Worm (Caenorhabditis elegans): ENCODE measurements around the gene T25B2.4.

Gene T25B2.4

DNA sequence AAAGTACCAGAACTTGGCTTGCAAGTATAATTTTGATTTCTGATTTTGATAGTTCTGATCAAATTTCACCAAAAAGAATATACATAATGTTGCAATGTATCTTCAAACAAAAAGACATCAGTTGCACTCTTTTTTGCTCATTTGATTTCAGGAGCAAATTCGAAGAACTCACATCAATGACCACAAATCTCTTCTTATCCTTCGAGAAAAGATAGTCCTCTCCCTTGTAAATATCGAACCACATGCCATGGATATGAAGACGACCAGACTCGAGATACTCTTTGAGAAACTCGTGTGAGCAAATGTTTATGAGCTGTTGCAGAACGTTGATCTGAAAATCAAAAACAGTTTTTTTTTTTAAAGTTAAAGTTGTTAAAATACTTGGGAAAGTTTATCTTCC lies 24.8 kb downstream of the T25B2.4 start (continued):
- TF ChIP-seq grh-1 (GFP tag; IDR thresholded peaks at IDR 0.05), result no peak
- TF ChIP-seq nhr-77 (tag; optimal IDR thresholded peaks at IDR 0.05), result no peak
- peak; percentile 28 for TF ChIP-seq lin-14 (GFP tag; optimal IDR thresholded peaks at IDR 0.05)

DNA sequence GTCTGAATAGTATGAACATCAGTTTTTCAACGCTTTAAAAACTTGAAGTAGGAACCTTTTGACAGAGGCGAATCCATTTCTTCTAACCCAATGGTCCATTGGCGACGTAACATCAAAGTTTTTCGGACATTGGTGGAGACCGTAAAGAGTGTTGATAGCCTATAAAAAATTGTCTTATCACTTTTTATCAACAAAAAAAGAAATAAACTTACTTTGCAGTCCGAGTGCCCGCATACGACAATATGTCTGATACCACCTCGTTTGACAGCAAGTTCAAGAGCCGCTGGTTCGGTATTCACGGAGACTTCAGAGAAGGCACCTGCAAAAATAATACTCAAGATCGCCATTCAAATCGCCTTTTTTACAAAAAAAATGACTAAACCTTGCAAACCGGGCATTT lies 25.3 kb downstream of the T25B2.4 start:
- TF ChIP-seq unc-62 (GFP tag; optimal IDR thresholded peaks at IDR 0.05), result no peak
- TF ChIP-seq nhr-47 (tag; optimal IDR thresholded peaks at IDR 0.05), result no peak
- no peak for TF ChIP-seq nhr-76 (tag; optimal IDR thresholded peaks at IDR 0.05)
- TF ChIP-seq lin-35 (GFP tag; optimal IDR thresholded peaks at IDR 0.05), result no peak
- no peak for TF ChIP-seq sup-37 (GFP tag; optimal IDR thresholded peaks at IDR 0.05)
- TF ChIP-seq nhr-237 (tag; optimal IDR thresholded peaks at IDR 0.05), result no peak
- TF ChIP-seq lir-3 (tag; optimal IDR thresholded peaks at IDR 0.05; ENCODE audit: poor library complexity), result no peak
- no peak for TF ChIP-seq unc-30 (tag; optimal IDR thresholded peaks at IDR 0.05)
- TF ChIP-seq lin-13 (GFP tag; optimal IDR thresholded peaks at IDR 0.05), result no peak
- no peak for TF ChIP-seq mab-9 (GFP tag; IDR thresholded peaks at IDR 0.05)
- no peak for TF ChIP-seq skn-1 (tag; optimal IDR thresholded peaks at IDR 0.05)
- no peak for TF ChIP-seq nhr-28 (tag; optimal IDR thresholded peaks at IDR 0.05)
- TF ChIP-seq aha-1 (tag; optimal IDR thresholded peaks at IDR 0.05), result no peak
- no peak for TF ChIP-seq ceh-90 (tag; optimal IDR thresholded peaks at IDR 0.05)

DNA sequence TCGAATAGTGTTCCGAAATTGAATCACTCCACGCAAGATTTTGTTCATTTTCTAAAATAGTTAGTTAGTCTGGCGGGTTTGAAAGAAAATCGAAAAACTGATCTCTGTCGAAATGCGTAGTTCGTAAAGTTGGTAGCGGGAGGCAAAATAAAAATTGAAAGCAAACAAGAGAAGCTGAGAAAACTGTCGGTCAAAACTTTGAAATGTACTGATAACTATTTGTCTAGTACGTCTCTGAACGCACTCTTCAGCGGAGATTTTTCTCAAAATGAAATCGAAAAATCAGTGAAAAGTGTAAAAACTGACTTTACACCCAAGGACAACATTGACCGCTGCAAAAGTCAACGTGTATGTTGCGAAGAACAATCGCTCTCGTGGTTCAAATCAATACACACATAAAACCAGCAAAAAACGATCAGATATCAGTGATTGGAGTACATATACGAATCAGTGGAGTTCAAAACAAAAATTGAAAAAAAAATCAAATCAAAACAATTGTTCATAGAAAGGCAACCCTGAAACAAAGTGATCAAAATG lies 26.7 kb downstream of the T25B2.4 start, which contains the start of gene bca-1:
Gene bca-1, minus strand, starts transcription at position 51 of the 537 bp plus-strand sequence.
- TF ChIP-seq egl-27 (tag; optimal IDR thresholded peaks at IDR 0.05) (no peak), nhr-76 (tag; optimal IDR thresholded peaks at IDR 0.05) (no peak), lsy-2 (tag; optimal IDR thresholded peaks at IDR 0.05) (peak in 1 of 2 experiments; percentile 16), zip-4 (GFP tag; optimal IDR thresholded peaks at IDR 0.05) (no peak), nhr-85 (tag) (peak; percentile 82), nhr-84 (tag; optimal IDR thresholded peaks at IDR 0.05) (no peak), zag-1 (tag; optimal IDR thresholded peaks at IDR 0.05) (no peak), dpl-1 (GFP tag; optimal IDR thresholded peaks at IDR 0.05) (peak in 1 of 3 experiments; percentile 21), nhr-11 (tag; optimal IDR thresholded peaks at IDR 0.05) (no peak), ceh-82 (tag; optimal IDR thresholded peaks at IDR 0.05) (no peak), snu-23 (GFP tag; optimal IDR thresholded peaks at IDR 0.05) (peak; percentile 91), nhr-237 (tag; optimal IDR thresholded peaks at IDR 0.05) (no peak), ztf-11 (tag; optimal IDR thresholded peaks at IDR 0.05) (no peak), mep-1 (tag; optimal IDR thresholded peaks at IDR 0.05) (no peak), aly-2 (tag; optimal IDR thresholded peaks at IDR 0.05) (no peak), lin-39 (tag; optimal IDR thresholded peaks at IDR 0.05) (no peak), ama-1 (optimal IDR thresholded peaks at IDR 0.05) (no peak), lin-35 (GFP tag; optimal IDR thresholded peaks at IDR 0.05) (peak in 1 of 2 experiments; percentile 68), nhr-19 (GFP tag; conservative IDR thresholded peaks at IDR 0.05) (peak; percentile 97), efl-1 (optimal IDR thresholded peaks at IDR 0.05) (no peak), efl-1 (GFP tag; optimal IDR thresholded peaks at IDR 0.05 in 1 of 2) (peak in 1 of 2 experiments; percentile 84), nhr-77 (tag; optimal IDR thresholded peaks at IDR 0.05) (peak; percentile 15), mdl-1 (tag; optimal IDR thresholded peaks at IDR 0.05) (peak in 1 of 2 experiments; percentile 69), dsc-1 (tag; optimal IDR thresholded peaks at IDR 0.05) (no peak), elt-2 (tag; optimal IDR thresholded peaks at IDR 0.05) (no peak), F16B12.6 (tag; optimal IDR thresholded peaks at IDR 0.05) (no peak), fkh-8 (tag; optimal IDR thresholded peaks at IDR 0.05) (no peak), C16A3.4 (tag; optimal IDR thresholded peaks at IDR 0.05) (peak; percentile 44), irx-1 (tag; optimal IDR thresholded peaks at IDR 0.05) (no peak), ztf-4 (tag; optimal IDR thresholded peaks at IDR 0.05) (peak; percentile 29), fkh-4 (tag; optimal IDR thresholded peaks at IDR 0.05; ENCODE audit: borderline replicate concordance) (no peak), mef-2 (tag; optimal IDR thresholded peaks at IDR 0.05) (no peak), swsn-7 (tag; optimal IDR thresholded peaks at IDR 0.05) (no peak), grh-1 (GFP tag; IDR thresholded peaks at IDR 0.05) (peak; percentile 40), aha-1 (tag; optimal IDR thresholded peaks at IDR 0.05) (no peak), tbx-2 (tag; optimal IDR thresholded peaks at IDR 0.05) (peak; percentile 69), unc-86 (tag; optimal IDR thresholded peaks at IDR 0.05) (no peak), snpc-4 (tag; optimal IDR thresholded peaks at IDR 0.05) (no peak), ceh-88 (GFP tag; IDR thresholded peaks at IDR 0.05) (no peak), unc-130 (tag; optimal IDR thresholded peaks at IDR 0.05) (peak; percentile 50)

Measured in whole organism, L1 larva.